Worm (Caenorhabditis elegans): ENCODE data around the gene Y22D7AL.7.

DNA sequence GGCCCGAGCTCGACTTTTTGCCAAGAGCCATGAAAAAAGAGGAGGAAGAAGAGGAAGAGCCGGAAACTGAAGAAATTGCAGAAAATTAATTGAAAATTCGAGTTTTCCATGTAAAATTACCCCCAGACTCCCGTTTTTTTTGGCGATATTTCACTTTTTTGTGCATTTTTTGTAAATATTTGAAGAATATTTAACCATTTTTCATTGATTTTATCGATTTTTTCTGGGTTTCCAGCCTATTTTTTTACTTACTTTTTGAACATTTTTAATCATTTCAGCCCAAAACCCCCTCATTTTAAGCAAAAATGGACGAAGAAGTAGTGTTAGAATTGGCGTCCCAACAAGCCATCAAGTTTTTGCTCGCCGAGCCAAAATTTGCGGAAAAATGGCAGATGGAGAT lies at the start of gene Y22D7AL.7:
- TF ChIP-seq unc-62 (GFP tag; optimal IDR thresholded peaks at IDR 0.05) (no peak), skn-1 (tag; optimal IDR thresholded peaks at IDR 0.05) (no peak), nhr-21 (tag; optimal IDR thresholded peaks at IDR 0.05) (no peak)

All from whole organism, L2 larva.